Fruit fly (Drosophila melanogaster): ENCODE results near the gene CG43901.

The CG43901 gene

DNA sequence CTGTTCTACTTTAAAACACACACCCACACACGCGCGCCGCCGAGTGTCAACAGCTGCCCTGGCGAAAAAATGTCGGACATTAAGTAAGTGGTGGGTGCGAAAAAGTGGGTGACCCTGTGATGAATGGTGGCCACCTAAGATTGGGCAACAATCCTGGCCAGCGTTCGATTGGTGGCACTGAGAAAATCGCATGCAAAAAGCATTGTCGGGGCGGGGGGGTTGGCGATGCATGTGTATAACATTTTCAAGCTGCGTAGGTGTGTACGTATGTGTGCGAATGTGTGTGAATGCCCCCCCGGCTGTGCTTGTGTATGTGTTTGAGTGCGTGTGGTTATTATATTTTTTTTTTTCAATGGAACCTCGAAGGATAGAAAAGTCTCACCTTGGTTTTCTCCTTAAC is 47.7 kb upstream of the CG43901 start:
- TF ChIP-seq h (GFP tag; optimal IDR thresholded peaks at IDR 0.05) (no peak), N (GFP tag; optimal IDR thresholded peaks at IDR 0.05) (peak; percentile 58)

DNA sequence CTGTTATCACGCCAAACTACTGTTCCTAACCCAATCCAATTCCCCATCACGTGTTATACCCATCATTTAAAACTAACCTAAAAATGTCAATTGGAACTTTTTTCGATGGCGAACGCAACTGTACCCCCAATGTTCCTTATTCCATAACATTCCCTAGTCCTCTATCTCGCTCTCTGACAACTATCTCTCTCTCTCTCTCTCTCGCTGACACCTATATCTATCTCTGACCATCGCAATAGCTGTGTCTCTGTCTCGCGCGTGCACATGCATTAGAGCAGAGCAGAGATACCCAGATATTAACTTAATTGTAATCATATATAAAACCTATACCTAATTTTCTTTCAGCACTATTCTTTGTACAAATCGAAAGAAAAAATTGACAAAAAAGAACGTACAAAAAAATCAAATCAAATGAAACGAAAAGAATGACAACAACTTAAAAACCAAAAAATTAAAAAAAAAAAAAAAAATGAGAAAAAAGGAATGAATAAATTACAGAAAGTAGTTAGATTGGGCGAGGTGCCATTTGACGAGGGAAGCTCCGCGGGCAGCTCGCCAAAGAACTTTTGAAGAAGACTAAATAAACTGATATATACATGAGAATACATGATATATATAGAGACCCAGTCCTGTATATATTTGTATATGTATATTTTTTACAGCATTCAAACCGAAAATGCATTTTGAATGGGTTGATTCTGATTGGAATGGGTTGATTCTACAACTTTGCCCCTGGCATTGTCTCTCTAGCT is 39.8 kb upstream of the CG43901 start:
- no peak for TF ChIP-seq jim (GFP tag; optimal IDR thresholded peaks at IDR 0.05)

DNA sequence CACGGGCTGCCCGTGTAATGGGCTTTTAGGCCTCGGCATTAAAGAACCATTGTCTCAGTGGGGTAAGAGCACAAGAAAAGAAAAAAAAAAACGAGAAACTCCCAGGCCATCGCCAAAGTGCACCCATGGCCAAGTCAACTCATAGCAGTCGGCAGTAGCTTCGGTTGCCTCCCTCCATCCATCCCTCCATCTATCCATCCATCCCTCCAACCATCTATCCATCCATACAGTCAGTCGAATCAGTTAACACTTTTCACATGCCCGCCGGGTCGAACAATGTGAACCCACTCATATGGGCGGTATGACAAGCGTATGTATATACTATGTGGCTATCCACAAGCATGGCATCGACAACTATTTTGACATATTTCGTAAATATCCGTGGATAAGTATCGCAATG is 37.9 kb upstream of the CG43901 start:
- TF ChIP-seq Myc (optimal IDR thresholded peaks at IDR 0.05) (no peak), woc (GFP tag; optimal IDR thresholded peaks at IDR 0.05) (no peak)

DNA sequence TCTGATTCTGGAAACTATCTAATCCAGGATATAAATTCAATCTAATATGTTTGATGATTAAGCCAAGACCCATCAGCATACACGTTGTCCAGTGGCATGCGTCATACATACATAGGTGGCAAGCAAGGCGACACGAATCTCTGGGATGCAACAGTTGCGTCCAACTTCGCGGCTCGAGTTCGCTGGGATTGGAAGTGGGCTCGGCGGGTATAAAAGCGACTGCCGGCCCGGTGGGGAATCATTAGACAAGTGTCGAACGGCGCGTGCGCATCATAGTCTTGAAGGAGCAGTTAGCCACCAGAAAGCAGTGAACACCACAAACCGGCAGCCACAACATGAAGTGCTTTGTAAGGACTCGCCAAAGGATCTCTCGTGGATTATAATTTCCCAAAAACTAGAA is 36.5 kb upstream of the CG43901 start, which contains the start of gene CG2157:
Gene CG2157, plus strand, starts transcription at position 240 of the 400 bp plus-strand sequence.
- TF ChIP-seq lola (GFP tag; optimal IDR thresholded peaks at IDR 0.05): no peak
- no peak for TF ChIP-seq N (GFP tag; optimal IDR thresholded peaks at IDR 0.05)
- TF ChIP-seq Dif (GFP tag; optimal IDR thresholded peaks at IDR 0.05; ENCODE audit: partially characterized antibody): no peak
- TF ChIP-seq sage (GFP tag; optimal IDR thresholded peaks at IDR 0.05): no peak
- no peak for TF ChIP-seq tai (GFP tag; optimal IDR thresholded peaks at IDR 0.05)
- no peak for TF ChIP-seq Abd-B (GFP tag; optimal IDR thresholded peaks at IDR 0.05)
- TF ChIP-seq fru (GFP tag; optimal IDR thresholded peaks at IDR 0.05): no peak
- no peak for TF ChIP-seq woc (GFP tag; optimal IDR thresholded peaks at IDR 0.05)
- TF ChIP-seq CG32264 (GFP tag; optimal IDR thresholded peaks at IDR 0.05): no peak
- no peak for TF ChIP-seq Vsx2 (GFP tag; optimal IDR thresholded peaks at IDR 0.05; ENCODE audit: partially characterized antibody)

DNA sequence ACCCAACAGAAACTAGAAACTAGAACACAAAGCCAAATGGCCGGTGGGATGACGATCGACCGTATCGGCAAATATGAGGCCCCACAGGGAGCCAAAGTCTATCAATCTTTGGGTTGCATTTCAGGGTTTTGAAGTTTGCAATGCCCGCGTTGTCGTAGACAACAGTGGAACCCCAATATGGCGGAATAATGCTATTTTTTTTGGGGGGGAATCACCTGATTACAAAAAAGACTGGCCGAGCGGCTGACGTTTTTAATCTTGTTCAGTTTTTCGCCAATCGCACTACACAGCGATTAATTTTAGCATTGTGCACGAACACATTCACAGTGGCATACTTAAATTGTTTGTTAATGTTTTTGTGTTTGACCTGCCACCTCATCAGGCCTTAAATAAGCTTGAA is 29.1 kb upstream of the CG43901 start:
- TF ChIP-seq ey (GFP tag; optimal IDR thresholded peaks at IDR 0.05) (no peak), Rel (GFP tag; optimal IDR thresholded peaks at IDR 0.05) (no peak), Rel (tag; optimal IDR thresholded peaks at IDR 0.05) (peak; percentile 96)

DNA sequence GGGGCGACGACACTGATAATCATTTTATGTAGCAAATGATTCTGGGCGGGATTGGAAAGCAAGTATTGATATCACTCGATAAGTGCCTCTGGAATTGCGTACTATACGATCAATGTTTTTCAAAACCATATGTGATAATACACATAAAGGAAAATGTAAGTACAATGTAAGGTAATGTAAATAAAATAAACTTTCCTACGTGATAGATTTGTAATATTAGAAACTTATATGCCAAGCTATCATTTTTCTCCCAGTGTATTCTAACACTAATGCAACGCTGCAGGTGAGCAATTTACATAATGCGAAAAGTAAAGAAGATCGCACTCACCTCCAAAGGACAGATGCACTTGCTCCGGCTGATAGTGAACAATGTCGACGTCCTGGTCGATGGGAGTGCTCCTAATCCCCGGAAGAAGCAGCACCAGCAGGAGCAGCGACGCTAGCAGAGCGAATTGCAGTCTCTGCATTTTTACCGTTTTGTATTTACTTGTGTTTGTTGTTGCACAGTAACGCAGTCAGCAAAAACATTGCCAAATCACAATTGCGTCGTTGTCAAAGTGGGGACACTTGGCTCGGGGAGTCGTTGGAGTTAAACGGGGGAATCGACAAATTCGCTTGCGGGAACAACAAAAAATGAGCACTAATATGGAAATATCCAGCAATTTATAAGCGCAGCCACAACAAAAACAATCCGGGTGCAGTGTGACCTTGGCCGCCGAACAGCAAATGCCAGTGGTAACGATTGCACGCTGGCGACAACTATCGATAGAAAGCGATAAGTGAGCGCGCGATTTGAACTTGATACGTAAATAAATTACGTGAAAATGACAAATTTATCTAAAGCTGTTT is 28.3 kb upstream of the CG43901 start, which contains the start of gene CG1637:
Gene CG1637, minus strand, starts transcription at position 807 of the 849 bp plus-strand sequence.
- TF ChIP-seq OdsH (GFP tag; optimal IDR thresholded peaks at IDR 0.05) (peak; percentile 2), pan (optimal IDR thresholded peaks at IDR 0.05) (no peak), fru (GFP tag; optimal IDR thresholded peaks at IDR 0.05) (peak; percentile 61), foxo (GFP tag; optimal IDR thresholded peaks at IDR 0.05) (peak in 1 of 2 experiments; percentile 10), Rel (GFP tag; optimal IDR thresholded peaks at IDR 0.05) (no peak), Rel (tag; optimal IDR thresholded peaks at IDR 0.05) (peak; percentile 75)

DNA sequence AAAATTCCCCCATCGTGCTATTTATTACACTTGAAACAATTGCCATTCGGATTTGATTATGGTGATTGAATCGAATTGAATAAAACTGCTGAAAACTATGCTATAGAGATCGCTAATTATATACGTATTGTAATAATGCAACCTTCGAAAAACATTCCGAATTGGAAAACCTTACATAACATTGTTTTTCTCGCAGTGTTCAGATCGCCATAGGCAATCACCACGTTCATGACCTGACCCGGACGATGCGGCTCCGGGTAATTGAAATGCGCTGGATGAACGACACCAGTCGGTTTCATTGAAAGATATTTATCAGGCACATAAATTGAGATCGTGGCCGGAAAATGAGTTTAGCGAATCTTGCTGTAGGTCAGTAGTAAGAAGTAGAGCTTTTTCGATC is 22.8 kb upstream of the CG43901 start:
- no peak for TF ChIP-seq HLH106 (tag; optimal IDR thresholded peaks at IDR 0.05)
- TF ChIP-seq Rel (GFP tag; optimal IDR thresholded peaks at IDR 0.05): no peak
- peak; percentile 8 for TF ChIP-seq Rel (tag; optimal IDR thresholded peaks at IDR 0.05)
- TF ChIP-seq br (GFP tag; optimal IDR thresholded peaks at IDR 0.05): no peak
- TF ChIP-seq h (GFP tag; optimal IDR thresholded peaks at IDR 0.05): peak; percentile 13

DNA sequence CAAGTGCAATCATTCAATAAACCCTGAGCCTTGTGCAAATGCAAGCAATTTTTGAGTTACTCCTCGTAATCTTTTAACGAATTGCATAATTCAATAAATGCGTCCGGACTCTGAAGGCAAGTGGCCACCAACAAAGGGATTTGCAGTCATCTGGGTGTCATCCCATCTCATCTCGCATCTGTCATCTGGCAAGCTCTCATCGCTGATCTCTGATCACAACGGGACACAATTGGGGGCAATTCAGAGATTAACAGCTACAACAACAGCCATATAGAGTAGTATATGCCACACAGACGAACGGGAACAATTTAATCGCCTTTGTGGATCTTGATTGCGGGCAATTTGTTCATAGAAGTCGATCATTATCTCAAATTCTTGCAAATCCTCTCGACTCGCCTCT is 21.8 kb upstream of the CG43901 start:
- no peak for TF ChIP-seq jim (GFP tag; optimal IDR thresholded peaks at IDR 0.05)
- no peak for TF ChIP-seq Sp1 (GFP tag; optimal IDR thresholded peaks at IDR 0.05)
- TF ChIP-seq Dif (GFP tag; optimal IDR thresholded peaks at IDR 0.05; ENCODE audit: partially characterized antibody): no peak
- TF ChIP-seq dsf (GFP tag; optimal IDR thresholded peaks at IDR 0.05; ENCODE audit: borderline replicate concordance): no peak
- no peak for TF ChIP-seq N (GFP tag; optimal IDR thresholded peaks at IDR 0.05)
- TF ChIP-seq Jra (GFP tag; optimal IDR thresholded peaks at IDR 0.05): no peak
- TF ChIP-seq dmrt93B (GFP tag; optimal IDR thresholded peaks at IDR 0.05): no peak
- no peak for TF ChIP-seq dl (GFP tag; optimal IDR thresholded peaks at IDR 0.05; ENCODE audit: insufficient read depth in 1 of 2, partially characterized antibody in 2 of 2)
